Fruit fly (Drosophila melanogaster) whole organism, embryonic: ENCODE data around the gene CG42536.

Source experiments
- B-H2 ChIP-seq: fragments of 200-800 bp; sonication (Bioruptor generic); optimal IDR thresholded peaks from 2 replicates; lab custom pipeline; 2018; ENCODE audit warnings: missing biosample characterization, mild to moderate bottlenecking, missing genetic modification characterization
- BtbVII ChIP-seq: fragments of 200-800 bp; sonication (Bioruptor generic); optimal IDR thresholded peaks from 3 replicates; lab custom pipeline; 2017; ENCODE audit warnings: missing biosample characterization, mild to moderate bottlenecking, missing genetic modification characterization
- CG10267 ChIP-seq: fragments of 200-800 bp; sonication (Bioruptor generic); optimal IDR thresholded peaks from 2 replicates; lab custom pipeline; 2018; ENCODE audit warnings: missing biosample characterization, mild to moderate bottlenecking, missing genetic modification characterization, moderate library complexity
- CG11247 ChIP-seq: fragments of 200-800 bp; sonication (Bioruptor generic); IDR thresholded peaks from 2 replicates; pipeline ENCODE4 v1.3.6; 2022; ENCODE audit warnings: missing biosample characterization, missing genetic modification characterization
- CG11560 ChIP-seq: fragments of 200-800 bp; sonication (Bioruptor generic); IDR thresholded peaks from 3 replicates; pipeline ENCODE4 v1.3.6; 2022; ENCODE audit warnings: missing biosample characterization, missing genetic modification characterization
- CG12071 ChIP-seq: fragments of 200-800 bp; sonication (Bioruptor generic); optimal IDR thresholded peaks from 3 replicates; lab custom pipeline; 2018; ENCODE audit warnings: missing biosample characterization, mild to moderate bottlenecking, missing genetic modification characterization
- CG13894 ChIP-seq: fragments of 200-800 bp; sonication (Bioruptor generic); optimal IDR thresholded peaks from 3 replicates; lab custom pipeline; 2018; ENCODE audit warnings: missing biosample characterization, mild to moderate bottlenecking, missing genetic modification characterization, moderate library complexity
- CG15514 ChIP-seq: fragments of 200-800 bp; sonication (Bioruptor generic); optimal IDR thresholded peaks from 3 replicates; lab custom pipeline; 2017; ENCODE audit warnings: missing biosample characterization, missing genetic modification characterization, mild to moderate bottlenecking, moderate library complexity, missing genetic modification reagents
- CG1602 ChIP-seq: fragments of 200-800 bp; sonication (Bioruptor generic); optimal IDR thresholded peaks from 3 replicates; lab custom pipeline; 2016; ENCODE audit warnings: missing biosample characterization, missing genetic modification characterization
- CG16815 ChIP-seq: fragments of 200-800 bp; sonication (Bioruptor generic); optimal IDR thresholded peaks from 3 replicates; lab custom pipeline; 2017; ENCODE audit warnings: missing biosample characterization, mild to moderate bottlenecking, missing genetic modification characterization
- CG31224 ChIP-seq: fragments of 200-800 bp; sonication (Bioruptor generic); IDR thresholded peaks from 2 replicates; pipeline ENCODE4 v1.3.6; 2022; ENCODE audit warnings: missing biosample characterization, missing genetic modification characterization
- CG4360 ChIP-seq: fragments of 200-800 bp; sonication (Bioruptor generic); IDR thresholded peaks from 2 replicates; pipeline ENCODE4 v1.3.6; 2022; ENCODE audit warnings: missing biosample characterization, missing genetic modification characterization
- CG4424 ChIP-seq: fragments of 200-800 bp; sonication (Bioruptor generic); optimal IDR thresholded peaks from 3 replicates; lab custom pipeline; 2016; ENCODE audit warnings: missing biosample characterization, missing genetic modification characterization
- CG4854 ChIP-seq: fragments of 200-800 bp; sonication (Bioruptor generic); optimal IDR thresholded peaks from 2 replicates; lab custom pipeline; 2016; ENCODE audit warnings: missing biosample characterization, missing genetic modification characterization, inconsistent platforms
- CG5245 ChIP-seq: fragments of 200-800 bp; sonication (Bioruptor generic); optimal IDR thresholded peaks from 3 replicates; lab custom pipeline; 2016; ENCODE audit warnings: missing biosample characterization, missing genetic modification characterization
- CG7928 ChIP-seq: fragments of 200-800 bp; sonication (Bioruptor generic); optimal IDR thresholded peaks from 2 replicates; lab custom pipeline; 2017; ENCODE audit warnings: missing biosample characterization, mild to moderate bottlenecking, missing genetic modification characterization
- CG9437 ChIP-seq: fragments of 200-800 bp; sonication (Bioruptor generic); optimal IDR thresholded peaks from 2 replicates; lab custom pipeline; 2018; ENCODE audit warnings: missing biosample characterization, mild to moderate bottlenecking, missing genetic modification characterization
- D ChIP-seq, 2 experiments: fragments of 200-800 bp in 1 of 2; fragments of >200 bp in 1 of 2; sonication (Bioruptor generic) in 1 of 2; optimal IDR thresholded peaks; 2 replicates in 1 of 2; 3 replicates in 1 of 2; lab custom pipeline; 2017; ENCODE audit warnings: mild to moderate bottlenecking in 1 of 2, missing biosample characterization in 1 of 2, missing genetic modification characterization in 1 of 2, missing genetic modification reagents in 1 of 2
- D19A ChIP-seq: fragments of 200-800 bp; optimal IDR thresholded peaks from 3 replicates; lab custom pipeline; 2019; ENCODE audit warnings: missing biosample characterization, mild to moderate bottlenecking, missing genetic modification characterization, moderate library complexity
- Eip74EF ChIP-seq, 2 experiments: fragments of 200-800 bp in 1 of 2; fragments of >200 bp in 1 of 2; sonication (Bioruptor generic) in 1 of 2; optimal IDR thresholded peaks; 2 replicates each; lab custom pipeline; 2017 to 2019; ENCODE audit warnings: missing biosample characterization in 2 of 2, missing genetic modification characterization in 2 of 2, mild to moderate bottlenecking in 1 of 2, moderate library complexity in 1 of 2
- HLH4C ChIP-seq: fragments of 200-800 bp; sonication (Bioruptor generic); IDR thresholded peaks from 3 replicates; pipeline ENCODE4 v1.3.6; 2022; ENCODE audit warnings: missing biosample characterization, missing genetic modification characterization; ENCODE audit not compliant: partially characterized antibody
- Hr51 ChIP-seq, 2 experiments: fragments of 200-800 bp; sonication (Bioruptor generic); optimal IDR thresholded peaks; 2 replicates in 1 of 2; 3 replicates in 1 of 2; lab custom pipeline; 2016 to 2018; ENCODE audit warnings: missing biosample characterization in 2 of 2, missing genetic modification characterization in 2 of 2, mild to moderate bottlenecking in 1 of 2, moderate library complexity in 1 of 2
- MESR4 ChIP-seq: fragments of 200-800 bp; sonication (Bioruptor generic); optimal IDR thresholded peaks from 2 replicates; lab custom pipeline; 2018; ENCODE audit warnings: missing biosample characterization, mild to moderate bottlenecking, missing genetic modification characterization, moderate library complexity
- Nf-YA ChIP-seq: fragments of 200-800 bp; sonication (Bioruptor generic); IDR thresholded peaks from 2 replicates; pipeline ENCODE4 v1.3.6; 2022; ENCODE audit warnings: missing biosample characterization, missing genetic modification characterization
- Nf-YC ChIP-seq: fragments of 200-800 bp; optimal IDR thresholded peaks from 3 replicates; lab custom pipeline; 2019; ENCODE audit warnings: missing biosample characterization, mild to moderate bottlenecking, missing genetic modification characterization, moderate library complexity
- Opbp ChIP-seq: fragments of 200-800 bp; sonication (Bioruptor generic); IDR thresholded peaks from 3 replicates; pipeline ENCODE4 v1.3.6; 2022; ENCODE audit warnings: missing biosample characterization, missing genetic modification characterization; ENCODE audit not compliant: partially characterized antibody
- Pdp1 ChIP-seq, 2 experiments: fragments of 200-800 bp; sonication (Bioruptor generic); optimal IDR thresholded peaks; 3 replicates each; lab custom pipeline; 2016; ENCODE audit warnings: missing biosample characterization in 2 of 2, missing genetic modification characterization in 2 of 2, mild to moderate bottlenecking in 1 of 2, moderate library complexity in 1 of 2
- Sox100B ChIP-seq: fragments of 200-800 bp; sonication (Bioruptor generic); optimal IDR thresholded peaks from 3 replicates; lab custom pipeline; 2018; ENCODE audit warnings: missing biosample characterization, mild to moderate bottlenecking, missing genetic modification characterization
- Ssrp ChIP-seq: fragments of 200-800 bp; sonication (Bioruptor generic); optimal IDR thresholded peaks from 2 replicates; lab custom pipeline; 2018; ENCODE audit warnings: missing biosample characterization, mild to moderate bottlenecking, missing genetic modification characterization, moderate library complexity
- Tbp ChIP-seq: fragments of >200 bp; optimal IDR thresholded peaks from 2 replicates; lab custom pipeline; 2018; ENCODE audit warnings: missing biosample characterization, missing genetic modification characterization
- YL-1 ChIP-seq: fragments of 200-800 bp; sonication (Bioruptor generic); optimal IDR thresholded peaks from 3 replicates; lab custom pipeline; 2017; ENCODE audit warnings: missing biosample characterization, mild to moderate bottlenecking, missing genetic modification characterization
- amos ChIP-seq: fragments of 200-800 bp; sonication (Bioruptor generic); IDR thresholded peaks from 2 replicates; pipeline ENCODE4 v1.3.6; 2022; ENCODE audit warnings: missing biosample characterization, missing genetic modification characterization; ENCODE audit not compliant: partially characterized antibody
- ash1 ChIP-seq: fragments of 200-800 bp; sonication (Bioruptor generic); optimal IDR thresholded peaks from 2 replicates; lab custom pipeline; 2018; ENCODE audit warnings: missing biosample characterization, mild to moderate bottlenecking, missing genetic modification characterization
- cg ChIP-seq: fragments of 200-800 bp; sonication (Bioruptor generic); optimal IDR thresholded peaks from 3 replicates; lab custom pipeline; 2019; ENCODE audit warnings: missing biosample characterization, mild to moderate bottlenecking, missing genetic modification characterization, moderate library complexity
- chinmo ChIP-seq: fragments of 200-800 bp; sonication (Bioruptor generic); IDR thresholded peaks from 4 replicates; pipeline ENCODE4 v1.3.6; 2022; ENCODE audit warnings: missing biosample characterization, missing genetic modification characterization; ENCODE audit not compliant: partially characterized antibody
- chn ChIP-seq: fragments of 200-800 bp; sonication (Bioruptor generic); optimal IDR thresholded peaks from 2 replicates; lab custom pipeline; 2016; ENCODE audit warnings: missing biosample characterization, missing genetic modification characterization
- crp ChIP-seq, 2 experiments: fragments of 200-800 bp; sonication (Bioruptor generic); optimal IDR thresholded peaks; 2 replicates in 1 of 2; 3 replicates in 1 of 2; lab custom pipeline; 2017; ENCODE audit warnings: missing biosample characterization in 2 of 2, missing genetic modification characterization in 2 of 2, mild to moderate bottlenecking in 1 of 2, moderate library complexity in 1 of 2
- disco-r ChIP-seq: fragments of 200-800 bp; sonication (Bioruptor generic); optimal IDR thresholded peaks from 2 replicates; lab custom pipeline; 2016; ENCODE audit warnings: missing biosample characterization, missing genetic modification characterization
- gt ChIP-seq: fragments of 200-800 bp; sonication (Bioruptor generic); IDR thresholded peaks from 2 replicates; pipeline ENCODE4 v1.3.6; 2022; ENCODE audit warnings: missing biosample characterization, missing genetic modification characterization
- hkb ChIP-seq, 2 experiments: fragments of 200-800 bp in 1 of 2; fragments of >200 bp in 1 of 2; sonication (Bioruptor generic) in 1 of 2; IDR thresholded peaks in 1 of 2; optimal IDR thresholded peaks in 1 of 2; 2 replicates each; pipeline versions ENCODE4 v1.3.6 to Lab custom; 2017 to 2022; ENCODE audit warnings: missing biosample characterization in 1 of 2, missing genetic modification characterization in 1 of 2
- mam ChIP-seq: fragments of 200-800 bp; sonication (Bioruptor generic); optimal IDR thresholded peaks from 3 replicates; lab custom pipeline; 2016; ENCODE audit warnings: missing biosample characterization, missing genetic modification characterization
- nmo ChIP-seq: fragments of 200-800 bp; sonication (Bioruptor generic); optimal IDR thresholded peaks from 2 replicates; lab custom pipeline; 2018; ENCODE audit warnings: missing biosample characterization, mild to moderate bottlenecking, missing genetic modification characterization, moderate library complexity
- odd ChIP-seq: fragments of 200-800 bp; sonication (Bioruptor generic); optimal IDR thresholded peaks from 2 replicates; lab custom pipeline; 2017; ENCODE audit warnings: missing biosample characterization, mild to moderate bottlenecking, missing genetic modification characterization
- pfk ChIP-seq: fragments of 200-800 bp; sonication (Bioruptor generic); optimal IDR thresholded peaks from 2 replicates; lab custom pipeline; 2018; ENCODE audit warnings: missing biosample characterization, mild to moderate bottlenecking, missing genetic modification characterization, moderate library complexity
- tin ChIP-seq: fragments of 200-800 bp; sonication (Bioruptor generic); optimal IDR thresholded peaks from 3 replicates; lab custom pipeline; 2016; ENCODE audit warnings: missing biosample characterization, missing genetic modification characterization
- tio ChIP-seq: fragments of 200-800 bp; sonication (Bioruptor generic); optimal IDR thresholded peaks from 2 replicates; lab custom pipeline; 2017; ENCODE audit warnings: missing biosample characterization, missing genetic modification characterization, inconsistent platforms
- toy ChIP-seq: fragments of 200-800 bp; sonication (Bioruptor generic); IDR thresholded peaks from 2 replicates; pipeline ENCODE4 v1.3.6; 2022; ENCODE audit warnings: missing biosample characterization, missing genetic modification characterization
- tup ChIP-seq: fragments of 200-800 bp; sonication (Bioruptor generic); optimal IDR thresholded peaks from 2 replicates; lab custom pipeline; 2016; ENCODE audit warnings: missing biosample characterization, mild to moderate bottlenecking, missing genetic modification characterization, moderate library complexity

The CG42536 gene

dm6 chr3L:10637819-10638218 is 8.0 kb upstream of the CG42536 start, which contains the start of gene Cnep1r2 (continued):
- TF ChIP-seq CG5245 (GFP tag; lab: Kevin White, UChicago): peak; percentile 79
- TF ChIP-seq chn (GFP tag; lab: Kevin White, UChicago): peak; percentile 70
- peak; percentile 70; the same call in 1 of the 2 replicates for TF ChIP-seq toy (GFP tag; lab: Robert Waterston, UW)
- peak; percentile 67 to 71 for TF ChIP-seq Pdp1 (GFP tag; optimal IDR thresholded peaks at IDR 0.05; lab: Kevin White, UChicago)
- peak; percentile 61 for TF ChIP-seq CG4854 (GFP tag; lab: Kevin White, UChicago)
- no peak for TF ChIP-seq chinmo
- peak; percentile 58 for TF ChIP-seq CG7928
- no peak for TF ChIP-seq MESR4 (GFP tag; lab: Kevin White, UChicago)
- peak; percentile 85 to 97 for TF ChIP-seq Hr51 (GFP tag; optimal IDR thresholded peaks at IDR 0.05; lab: Kevin White, UChicago)
- TF ChIP-seq mam: peak; percentile 82
- TF ChIP-seq tup: peak; percentile 83
- TF ChIP-seq D19A (tag; lab: Kevin White, UChicago): peak; percentile 93
- peak; percentile 96 for TF ChIP-seq CG1602 (GFP tag; lab: Kevin White, UChicago)
- TF ChIP-seq CG13894 (tag; lab: Kevin White, UChicago): peak; percentile 96
- TF ChIP-seq tio: peak; percentile 87
- TF ChIP-seq BtbVII (GFP tag; lab: Kevin White, UChicago): peak; percentile 86
- peak; percentile 82 for TF ChIP-seq Nf-YA (GFP tag; lab: Robert Waterston, UW)
- peak; percentile 81 for TF ChIP-seq CG15514 (GFP tag; lab: Kevin White, UChicago)
- TF ChIP-seq pfk (GFP tag; lab: Kevin White, UChicago): peak; percentile 59
- peak; percentile 95 for TF ChIP-seq CG16815 (GFP tag; lab: Kevin White, UChicago)
- peak; percentile 94 for TF ChIP-seq Sox100B (GFP tag; lab: Kevin White, UChicago)
- TF ChIP-seq Tbp (GFP tag; lab: Kevin White, UChicago): no peak
- TF ChIP-seq CG11560 (tag; lab: Robert Waterston, UW): peak; percentile 91
- no peak for TF ChIP-seq D (optimal IDR thresholded peaks at IDR 0.05; lab: Kevin White, UChicago)
- TF ChIP-seq D (GFP tag; optimal IDR thresholded peaks at IDR 0.05; lab: Kevin White, UChicago): peak; percentile 93
- TF ChIP-seq HLH4C (GFP tag; lab: Robert Waterston, UW): no peak
- peak; percentile 92 for TF ChIP-seq CG4424 (GFP tag; lab: Kevin White, UChicago)
- TF ChIP-seq tin: peak; percentile 93
- peak; percentile 91 for TF ChIP-seq Nf-YC (tag; lab: Kevin White, UChicago)

dm6 chr3L:10630885-10631359 is 1.1 kb upstream of the CG42536 start, which contains the start of the genes CG42535, CG34001 and hay:
TSS of gene CG42535 (minus strand) at chr3L:10630935.
TSS of gene CG34001 (plus strand) at chr3L:10631079.
TSS of gene hay (plus strand) at chr3L:10631079.
- TF ChIP-seq crp (GFP tag; optimal IDR thresholded peaks at IDR 0.05; lab: Kevin White, UChicago): peak; percentile 29 to 94
- TF ChIP-seq CG1602 (GFP tag; lab: Kevin White, UChicago): no peak
- no peak for TF ChIP-seq CG31224 (GFP tag; lab: Robert Waterston, UW)
- peak; percentile 7 for TF ChIP-seq B-H2
- no peak for TF ChIP-seq gt
- TF ChIP-seq odd (GFP tag; lab: Kevin White, UChicago): no peak
- no peak for TF ChIP-seq cg (GFP tag; lab: Kevin White, UChicago)
- TF ChIP-seq CG10267 (tag; lab: Kevin White, UChicago): peak; percentile 95
- no peak for TF ChIP-seq CG4360
- no peak for TF ChIP-seq disco-r (GFP tag; lab: Kevin White, UChicago)
- no peak for TF ChIP-seq ash1
- TF ChIP-seq Opbp (GFP tag; lab: Robert Waterston, UW): no peak
- no peak for TF ChIP-seq Ssrp (tag; lab: Kevin White, UChicago)
- no peak for TF ChIP-seq Eip74EF (GFP tag; optimal IDR thresholded peaks at IDR 0.05; lab: Kevin White, UChicago)
- TF ChIP-seq hkb (optimal IDR thresholded peaks at IDR 0.05; lab: Kevin White, UChicago): peak; percentile 32
- TF ChIP-seq hkb (GFP tag; IDR thresholded peaks at IDR 0.05; lab: Robert Waterston, UW): no peak
- TF ChIP-seq CG11247: no peak
- TF ChIP-seq amos (GFP tag; lab: Robert Waterston, UW): peak; percentile 38; the same call in 1 of the 2 replicates
- TF ChIP-seq CG12071: no peak
- no peak for TF ChIP-seq CG9437
- TF ChIP-seq YL-1 (GFP tag; lab: Kevin White, UChicago): peak; percentile 69
- peak; percentile 60 for TF ChIP-seq nmo (GFP tag; lab: Kevin White, UChicago)
